Fruit fly (Drosophila melanogaster) whole organism, embryonic: ENCODE results near the gene Hs6st.

Experiments used
- Abd-B ChIP-seq: fragments of 200-800 bp; sonication (Bioruptor generic); optimal IDR thresholded peaks from 2 replicates; lab custom pipeline; 2018; ENCODE audit warnings: missing biosample characterization, mild to moderate bottlenecking, missing genetic modification characterization, moderate library complexity
- Atf-2 ChIP-seq: fragments of 200-800 bp; sonication (Bioruptor generic); optimal IDR thresholded peaks from 2 replicates; lab custom pipeline; 2016; ENCODE audit warnings: missing biosample characterization, missing genetic modification characterization
- Atf3 ChIP-seq: fragments of 200-800 bp; sonication (Bioruptor generic); optimal IDR thresholded peaks from 3 replicates; lab custom pipeline; 2016; ENCODE audit warnings: missing biosample characterization, missing genetic modification characterization
- B-H1 ChIP-seq: fragments of 200-800 bp; sonication (Bioruptor generic); IDR thresholded peaks from 3 replicates; pipeline ENCODE4 v1.3.6; 2022; ENCODE audit warnings: missing biosample characterization, missing genetic modification characterization
- Bdp1 ChIP-seq: fragments of 200-800 bp; sonication (Bioruptor generic); optimal IDR thresholded peaks from 3 replicates; lab custom pipeline; 2016; ENCODE audit warnings: missing biosample characterization, missing genetic modification characterization
- CG10543 ChIP-seq: fragments of 200-800 bp; sonication (Bioruptor generic); optimal IDR thresholded peaks from 3 replicates; lab custom pipeline; 2017; ENCODE audit warnings: missing biosample characterization, mild to moderate bottlenecking, missing genetic modification characterization, moderate library complexity
- CG11398 ChIP-seq: fragments of 200-800 bp; sonication (Bioruptor generic); optimal IDR thresholded peaks from 2 replicates; lab custom pipeline; 2016; ENCODE audit warnings: missing biosample characterization, missing genetic modification characterization
- CG13123 ChIP-seq: fragments of 200-800 bp; sonication (Bioruptor generic); optimal IDR thresholded peaks from 2 replicates; lab custom pipeline; 2016; ENCODE audit warnings: missing biosample characterization, missing genetic modification characterization
- CG14014 ChIP-seq: fragments of 200-800 bp; sonication (Bioruptor generic); IDR thresholded peaks from 2 replicates; pipeline ENCODE4 v1.3.6; 2022; ENCODE audit warnings: missing biosample characterization, missing genetic modification characterization
- CG14050 ChIP-seq: fragments of 200-800 bp; sonication (Bioruptor generic); IDR thresholded peaks from 3 replicates; pipeline ENCODE4 v1.3.6; 2022; ENCODE audit warnings: missing biosample characterization, missing genetic modification characterization
- CG15073 ChIP-seq: fragments of 200-800 bp; sonication (Bioruptor generic); optimal IDR thresholded peaks from 2 replicates; lab custom pipeline; 2016; ENCODE audit warnings: missing biosample characterization, missing genetic modification characterization
- CG1602 ChIP-seq: fragments of 200-800 bp; sonication (Bioruptor generic); optimal IDR thresholded peaks from 3 replicates; lab custom pipeline; 2016; ENCODE audit warnings: missing biosample characterization, missing genetic modification characterization
- CG18599 ChIP-seq: fragments of 200-800 bp; sonication (Bioruptor generic); optimal IDR thresholded peaks from 3 replicates; lab custom pipeline; 2017; ENCODE audit warnings: missing biosample characterization, missing genetic modification characterization, mild to moderate bottlenecking, moderate library complexity, missing genetic modification reagents
- CG2199 ChIP-seq: fragments of 200-800 bp; sonication (Bioruptor generic); IDR thresholded peaks from 3 replicates; pipeline ENCODE4 v1.3.6; 2022; ENCODE audit warnings: missing biosample characterization, missing genetic modification characterization
- CG30431 ChIP-seq: fragments of 200-800 bp; sonication (Bioruptor generic); optimal IDR thresholded peaks from 2 replicates; lab custom pipeline; 2017; ENCODE audit warnings: missing biosample characterization, missing genetic modification characterization
- CG33557 ChIP-seq: fragments of 200-800 bp; sonication (Bioruptor generic); optimal IDR thresholded peaks from 2 replicates; lab custom pipeline; 2019; ENCODE audit warnings: missing biosample characterization, mild to moderate bottlenecking, missing genetic modification characterization, moderate library complexity
- CG34422 ChIP-seq: fragments of 200-800 bp; sonication (Bioruptor generic); IDR thresholded peaks from 3 replicates; pipeline ENCODE4 v1.3.6; 2022; ENCODE audit warnings: missing biosample characterization, missing genetic modification characterization
- CG6272 ChIP-seq: fragments of 200-800 bp; sonication (Bioruptor generic); IDR thresholded peaks from 2 replicates; pipeline ENCODE4 v1.3.6; 2022; ENCODE audit warnings: missing biosample characterization, missing genetic modification characterization
- CG6683 ChIP-seq: fragments of 200-800 bp; sonication (Bioruptor generic); optimal IDR thresholded peaks from 2 replicates; lab custom pipeline; 2017; ENCODE audit warnings: missing biosample characterization, mild to moderate bottlenecking, missing genetic modification characterization, missing genetic modification reagents
- CG7372 ChIP-seq: fragments of 200-800 bp; sonication (Bioruptor generic); IDR thresholded peaks from 2 replicates; pipeline ENCODE4 v1.3.6; 2022; ENCODE audit warnings: missing biosample characterization, missing genetic modification characterization
- CG7786 ChIP-seq: fragments of 200-800 bp; sonication (Bioruptor generic); optimal IDR thresholded peaks from 2 replicates; lab custom pipeline; 2016; ENCODE audit warnings: missing biosample characterization, missing genetic modification characterization
- CG8089 ChIP-seq: fragments of 200-800 bp; sonication (Bioruptor generic); optimal IDR thresholded peaks from 3 replicates; lab custom pipeline; 2016; ENCODE audit warnings: missing biosample characterization, missing genetic modification characterization
- Chrac-16 ChIP-seq: fragments of 200-800 bp; sonication (Bioruptor generic); optimal IDR thresholded peaks from 3 replicates; lab custom pipeline; 2016; ENCODE audit warnings: missing biosample characterization, missing genetic modification characterization
- Dll ChIP-seq: fragments of 200-800 bp; sonication (Bioruptor generic); IDR thresholded peaks from 4 replicates; pipeline ENCODE4 v1.3.6; 2022; ENCODE audit warnings: missing biosample characterization, missing genetic modification characterization; ENCODE audit not compliant: partially characterized antibody
- Ets97D ChIP-seq: fragments of 200-800 bp; sonication (Bioruptor generic); optimal IDR thresholded peaks from 3 replicates; lab custom pipeline; 2016; ENCODE audit warnings: missing biosample characterization, missing genetic modification characterization
- Gsc ChIP-seq: fragments of 200-800 bp; sonication (Bioruptor generic); IDR thresholded peaks from 2 replicates; pipeline ENCODE4 v1.3.6; 2022; ENCODE audit warnings: missing biosample characterization, missing genetic modification characterization
- Hey ChIP-seq: fragments of 200-800 bp; sonication (Bioruptor generic); optimal IDR thresholded peaks from 3 replicates; lab custom pipeline; 2018; ENCODE audit warnings: missing biosample characterization, mild to moderate bottlenecking, missing genetic modification characterization
- Hmx ChIP-seq: fragments of 200-800 bp; sonication (Bioruptor generic); optimal IDR thresholded peaks from 2 replicates; lab custom pipeline; 2016; ENCODE audit warnings: missing biosample characterization, missing genetic modification characterization
- Neu2 ChIP-seq: fragments of 200-800 bp; sonication (Bioruptor generic); optimal IDR thresholded peaks from 3 replicates; lab custom pipeline; 2016; ENCODE audit warnings: missing biosample characterization, missing genetic modification characterization, borderline replicate concordance
- Ravus ChIP-seq: fragments of 200-800 bp; sonication (Bioruptor generic); IDR thresholded peaks from 2 replicates; pipeline ENCODE4 v1.3.6; 2022; ENCODE audit warnings: missing biosample characterization, missing genetic modification characterization
- Scr ChIP-seq: fragments of 200-800 bp; sonication (Bioruptor generic); IDR thresholded peaks from 2 replicates; pipeline ENCODE4 v1.3.6; 2022; ENCODE audit warnings: missing biosample characterization, missing genetic modification characterization; ENCODE audit not compliant: partially characterized antibody
- Ssrp ChIP-seq: fragments of 200-800 bp; sonication (Bioruptor generic); optimal IDR thresholded peaks from 2 replicates; lab custom pipeline; 2018; ENCODE audit warnings: missing biosample characterization, mild to moderate bottlenecking, missing genetic modification characterization, moderate library complexity
- Stat92E ChIP-seq, 3 experiments: fragments of >200 bp in 2 of 3; fragments of 200-800 bp in 1 of 3; sonication (Bioruptor generic) in 1 of 3; optimal IDR thresholded peaks; 2 replicates each; lab custom pipeline; 2017 to 2019; ENCODE audit warnings: missing biosample characterization in 3 of 3, missing genetic modification characterization in 3 of 3, mild to moderate bottlenecking in 1 of 3, moderate library complexity in 1 of 3
- YL-1 ChIP-seq: fragments of 200-800 bp; sonication (Bioruptor generic); optimal IDR thresholded peaks from 3 replicates; lab custom pipeline; 2017; ENCODE audit warnings: missing biosample characterization, mild to moderate bottlenecking, missing genetic modification characterization
- ab ChIP-seq: fragments of 200-800 bp; sonication (Bioruptor generic); optimal IDR thresholded peaks from 2 replicates; lab custom pipeline; 2016; ENCODE audit warnings: missing biosample characterization, missing genetic modification characterization
- abd-A ChIP-seq: fragments of 200-800 bp; sonication (Bioruptor generic); optimal IDR thresholded peaks from 3 replicates; lab custom pipeline; 2019; ENCODE audit warnings: missing biosample characterization, mild to moderate bottlenecking, missing genetic modification characterization, moderate library complexity
- dati ChIP-seq: fragments of 200-800 bp; sonication (Bioruptor generic); IDR thresholded peaks from 2 replicates; pipeline ENCODE4 v1.3.6; 2022; ENCODE audit warnings: missing biosample characterization, missing genetic modification characterization
- dimm ChIP-seq: fragments of 200-800 bp; sonication (Bioruptor generic); IDR thresholded peaks from 2 replicates; pipeline ENCODE4 v1.3.6; 2022; ENCODE audit warnings: missing biosample characterization, missing genetic modification characterization
- fd3F ChIP-seq: fragments of 200-800 bp; sonication (Bioruptor generic); optimal IDR thresholded peaks from 2 replicates; lab custom pipeline; 2018; ENCODE audit warnings: missing biosample characterization, mild to moderate bottlenecking, missing genetic modification characterization, moderate library complexity
- grn ChIP-seq: fragments of 200-800 bp; sonication (Bioruptor generic); optimal IDR thresholded peaks from 3 replicates; lab custom pipeline; 2017; ENCODE audit warnings: missing biosample characterization, missing genetic modification characterization
- gsb-n ChIP-seq: fragments of 200-800 bp; sonication (Bioruptor generic); optimal IDR thresholded peaks from 3 replicates; lab custom pipeline; 2018; ENCODE audit warnings: missing biosample characterization, mild to moderate bottlenecking, missing genetic modification characterization
- lab ChIP-seq: fragments of 200-800 bp; sonication (Bioruptor generic); optimal IDR thresholded peaks from 3 replicates; lab custom pipeline; 2017; ENCODE audit warnings: missing biosample characterization, missing genetic modification characterization, mild to moderate bottlenecking, moderate library complexity, missing genetic modification reagents
- lilli ChIP-seq: fragments of 200-800 bp; sonication (Bioruptor generic); optimal IDR thresholded peaks from 3 replicates; lab custom pipeline; 2016; ENCODE audit warnings: missing biosample characterization, missing genetic modification characterization
- nom ChIP-seq: fragments of 200-800 bp; sonication (Bioruptor generic); optimal IDR thresholded peaks from 2 replicates; lab custom pipeline; 2017; ENCODE audit warnings: missing biosample characterization, missing genetic modification characterization, mild to moderate bottlenecking, moderate library complexity, missing genetic modification reagents
- pb ChIP-seq: fragments of 200-800 bp; sonication (Bioruptor generic); optimal IDR thresholded peaks from 3 replicates; lab custom pipeline; 2016; ENCODE audit warnings: missing biosample characterization, missing genetic modification characterization
- pnt ChIP-seq: fragments of 200-800 bp; sonication (Bioruptor generic); optimal IDR thresholded peaks from 3 replicates; lab custom pipeline; 2016; ENCODE audit warnings: missing biosample characterization, missing genetic modification characterization
- seq ChIP-seq: fragments of 200-800 bp; sonication (Bioruptor generic); IDR thresholded peaks from 2 replicates; pipeline ENCODE4 v1.3.6; 2022; ENCODE audit warnings: missing biosample characterization, missing genetic modification characterization
- tap ChIP-seq: fragments of 200-800 bp; optimal IDR thresholded peaks from 3 replicates; lab custom pipeline; 2019; ENCODE audit warnings: missing biosample characterization, mild to moderate bottlenecking, missing genetic modification characterization, moderate library complexity
- zf30C ChIP-seq: fragments of 200-800 bp; sonication (Bioruptor generic); optimal IDR thresholded peaks from 3 replicates; lab custom pipeline; 2018; ENCODE audit warnings: missing biosample characterization, mild to moderate bottlenecking, missing genetic modification characterization

Hs6st gene

dm6 chr3R:20021152-20021769, 12.9 kb upstream of the Hs6st start, which contains the start of the genes PIG-L and psidin (continued):
- TF ChIP-seq CG14050 (GFP tag; lab: Robert Waterston, UW) = no peak; the same call in 1 of the 3 replicates
- TF ChIP-seq CG8089 (GFP tag; lab: Kevin White, UChicago) = peak; percentile 56
- TF ChIP-seq CG6272 (GFP tag; lab: Robert Waterston, UW) = peak; percentile 60
- TF ChIP-seq lilli (GFP tag; lab: Kevin White, UChicago) = peak; percentile 86
- TF ChIP-seq zf30C (GFP tag; lab: Kevin White, UChicago) = no peak
- no peak for TF ChIP-seq Hey (tag; lab: Kevin White, UChicago)
- peak; percentile 69 for TF ChIP-seq Ets97D (GFP tag; lab: Kevin White, UChicago)
- TF ChIP-seq CG30431 = peak; percentile 54
- TF ChIP-seq YL-1 (GFP tag; lab: Kevin White, UChicago) = peak; percentile 59
- no peak for TF ChIP-seq CG14014 (GFP tag; lab: Robert Waterston, UW)
- peak; percentile 79 for TF ChIP-seq CG34422 (GFP tag; lab: Robert Waterston, UW)
- TF ChIP-seq CG10543 (GFP tag; lab: Kevin White, UChicago) = no peak
- TF ChIP-seq Ravus = peak; percentile 11; the same call in 1 of the 2 replicates
- TF ChIP-seq tap (tag; lab: Kevin White, UChicago) = no peak
- TF ChIP-seq CG2199 (GFP tag; lab: Robert Waterston, UW) = 0 out of 3 replicates have a peak, but pooled peaks have one; percentile 47
- peak; percentile 75 for TF ChIP-seq CG7786
- TF ChIP-seq Bdp1 (GFP tag; lab: Kevin White, UChicago) = peak; percentile 78
- peak; percentile 39 for TF ChIP-seq CG7372 (GFP tag; lab: Robert Waterston, UW)
- TF ChIP-seq nom (GFP tag; lab: Kevin White, UChicago) = no peak
- 0 out of 2 replicates have a peak, but pooled peaks have one; percentile 6 for TF ChIP-seq dimm
- TF ChIP-seq Atf3 (GFP tag; lab: Kevin White, UChicago) = peak; percentile 61
- TF ChIP-seq Abd-B (GFP tag; lab: Kevin White, UChicago) = peak; percentile 89
- peak; percentile 85 for TF ChIP-seq Ssrp (tag; lab: Kevin White, UChicago)
- TF ChIP-seq pnt = peak; percentile 54
- peak; percentile 63 for TF ChIP-seq CG13123 (GFP tag; lab: Kevin White, UChicago)
- TF ChIP-seq Atf-2 = peak; percentile 81
- TF ChIP-seq B-H1 (GFP tag; lab: Robert Waterston, UW) = no peak
- TF ChIP-seq Hmx (GFP tag; lab: Kevin White, UChicago) = no peak
- TF ChIP-seq Neu2 (GFP tag; lab: Kevin White, UChicago) = peak; percentile 3
- peak; percentile 80 for TF ChIP-seq Chrac-16 (GFP tag; lab: Kevin White, UChicago)
- TF ChIP-seq CG6683 (GFP tag; lab: Kevin White, UChicago) = no peak
- 0 out of 2 replicates have a peak, but pooled peaks have one; percentile 33 for TF ChIP-seq dati (GFP tag; lab: Robert Waterston, UW)
- peak; percentile 80 for TF ChIP-seq fd3F (GFP tag; lab: Kevin White, UChicago)
- peak; percentile 64 for TF ChIP-seq CG18599 (GFP tag; lab: Kevin White, UChicago)
- no peak for TF ChIP-seq abd-A
- peak; percentile 32 for TF ChIP-seq CG15073 (GFP tag; lab: Kevin White, UChicago)
- TF ChIP-seq ab = peak; percentile 55
- peak; percentile 98 for TF ChIP-seq Dll (GFP tag; lab: Robert Waterston, UW)
- no peak for TF ChIP-seq lab
- peak; percentile 86 for TF ChIP-seq CG1602 (GFP tag; lab: Kevin White, UChicago)
- peak; percentile 56 for TF ChIP-seq CG11398
- 0 out of 2 replicates have a peak, but pooled peaks have one; percentile 34 for TF ChIP-seq Gsc (GFP tag; lab: Robert Waterston, UW)
- TF ChIP-seq pb (GFP tag; lab: Kevin White, UChicago) = peak; percentile 37
- no peak for TF ChIP-seq gsb-n (tag; lab: Kevin White, UChicago)
- TF ChIP-seq CG33557 (GFP tag; lab: Kevin White, UChicago) = peak; percentile 84
- peak in 1 of 3 experiments; percentile 77 for TF ChIP-seq Stat92E (GFP tag; optimal IDR thresholded peaks at IDR 0.05; lab: Kevin White, UChicago)
- peak; percentile 98 for TF ChIP-seq Scr
- TF ChIP-seq grn (GFP tag; lab: Kevin White, UChicago) = peak; percentile 6
- peak; percentile 61; the same call in 1 of the 2 replicates for TF ChIP-seq seq (GFP tag; lab: Robert Waterston, UW)
